Worm (Caenorhabditis elegans) whole organism, mixed stage, embryonic: ENCODE data around the gene K11E4.1.
A peak's percentile ranks its signal among the peaks of the same experiment; 100 is the strongest.

Experiments used
- M03D4.4 ChIP-seq: sonication (generic microtip); optimal IDR thresholded peaks from 2 replicates; lab custom pipeline; 2017; ENCODE audit warnings: mild to moderate bottlenecking, missing genetic modification characterization, missing compliant biosample characterization
- bed-3 ChIP-seq: fragments of 200-800 bp; sonication (Bioruptor generic); optimal IDR thresholded peaks from 3 replicates; lab custom pipeline; 2018; ENCODE audit warnings: mild to moderate bottlenecking, missing genetic modification characterization, moderate library complexity, missing compliant biosample characterization
- blmp-1 ChIP-seq: fragments of 150-350 bp; optimal IDR thresholded peaks from 2 replicates; lab custom pipeline; 2014; ENCODE audit warnings: missing biosample characterization, missing genetic modification characterization
- ceh-39 ChIP-seq: fragments of 150-350 bp; optimal IDR thresholded peaks from 2 replicates; lab custom pipeline; 2014; ENCODE audit warnings: missing biosample characterization, missing genetic modification characterization
- ceh-43 ChIP-seq: fragments of 200-800 bp; sonication (Bioruptor generic); optimal IDR thresholded peaks from 2 replicates; lab custom pipeline; 2018; ENCODE audit warnings: mild to moderate bottlenecking, missing genetic modification characterization, moderate library complexity, missing compliant biosample characterization
- ceh-83 ChIP-seq: fragments of 200-800 bp; sonication (Bioruptor generic); optimal IDR thresholded peaks from 2 replicates; lab custom pipeline; 2018; ENCODE audit warnings: mild to moderate bottlenecking, missing genetic modification characterization, missing compliant biosample characterization
- ces-1 ChIP-seq: fragments of 150-350 bp; optimal IDR thresholded peaks from 2 replicates; lab custom pipeline; 2014; ENCODE audit warnings: missing biosample characterization, missing genetic modification reagents, missing genetic modification characterization
- cnd-1 ChIP-seq: fragments of 200-800 bp; sonication (Bioruptor generic); optimal IDR thresholded peaks from 2 replicates; lab custom pipeline; 2018; ENCODE audit warnings: mild to moderate bottlenecking, missing genetic modification characterization, missing compliant biosample characterization
- drap-1 ChIP-seq: fragments of 200-800 bp; sonication (Bioruptor generic); optimal IDR thresholded peaks from 3 replicates; lab custom pipeline; 2018; ENCODE audit warnings: mild to moderate bottlenecking, missing genetic modification characterization, missing compliant biosample characterization
- elt-1 ChIP-seq: sonication (generic microtip); optimal IDR thresholded peaks from 2 replicates; lab custom pipeline; 2017; ENCODE audit warnings: missing genetic modification characterization, mild to moderate bottlenecking, missing compliant biosample characterization, antibody characterized with exemption, moderate library complexity, borderline replicate concordance; ENCODE audit not compliant: insufficient read depth
- elt-3 ChIP-seq: fragments of 150-350 bp; optimal IDR thresholded peaks from 2 replicates; lab custom pipeline; 2014; ENCODE audit warnings: missing biosample characterization, missing genetic modification characterization
- flh-1 ChIP-seq: fragments of 200-800 bp; sonication (Bioruptor generic); optimal IDR thresholded peaks from 2 replicates; lab custom pipeline; 2018; ENCODE audit warnings: mild to moderate bottlenecking, missing genetic modification characterization, moderate library complexity, missing compliant biosample characterization
- ham-2 ChIP-seq: fragments of 200-800 bp; sonication (Bioruptor generic); optimal IDR thresholded peaks from 2 replicates; lab custom pipeline; 2018; ENCODE audit warnings: mild to moderate bottlenecking, missing genetic modification characterization, missing compliant biosample characterization
- hlh-1 ChIP-seq: fragments of 150-350 bp; optimal IDR thresholded peaks from 2 replicates; lab custom pipeline; 2014; ENCODE audit warnings: missing biosample characterization, missing genetic modification reagents, missing genetic modification characterization
- lin-13 ChIP-seq: fragments of 150-350 bp; optimal IDR thresholded peaks from 2 replicates; lab custom pipeline; 2014; ENCODE audit warnings: missing biosample characterization, missing genetic modification characterization
- lin-32 ChIP-seq: fragments of 200-800 bp; sonication (Bioruptor generic); optimal IDR thresholded peaks from 2 replicates; lab custom pipeline; 2018; ENCODE audit warnings: mild to moderate bottlenecking, missing genetic modification characterization, missing compliant biosample characterization
- lsy-2 ChIP-seq: fragments of 150-350 bp; optimal IDR thresholded peaks from 2 replicates; lab custom pipeline; 2014; ENCODE audit warnings: missing biosample characterization, missing genetic modification characterization
- mab-5 ChIP-seq: fragments of 150-350 bp; optimal IDR thresholded peaks from 2 replicates; lab custom pipeline; 2014; ENCODE audit warnings: missing biosample characterization, missing genetic modification characterization
- mep-1 ChIP-seq: fragments of 150-350 bp; optimal IDR thresholded peaks from 2 replicates; lab custom pipeline; 2017; ENCODE audit warnings: missing biosample characterization, missing genetic modification reagents, missing genetic modification characterization, inconsistent platforms
- mls-2 ChIP-seq: sonication (generic microtip); optimal IDR thresholded peaks from 2 replicates; lab custom pipeline; 2016; ENCODE audit warnings: mild to moderate bottlenecking, missing genetic modification characterization, moderate library complexity, missing compliant biosample characterization
- nhr-12 ChIP-seq: fragments of 150-350 bp; optimal IDR thresholded peaks from 2 replicates; lab custom pipeline; 2014; ENCODE audit warnings: missing biosample characterization, missing genetic modification characterization
- nhr-2 ChIP-seq: fragments of 150-350 bp; optimal IDR thresholded peaks from 2 replicates; lab custom pipeline; 2014; ENCODE audit warnings: missing biosample characterization, missing genetic modification characterization
- nhr-237 ChIP-seq: fragments of 150-350 bp; optimal IDR thresholded peaks from 2 replicates; lab custom pipeline; 2014; ENCODE audit warnings: missing biosample characterization, missing genetic modification characterization
- nhr-28 ChIP-seq: fragments of 150-350 bp; optimal IDR thresholded peaks from 2 replicates; lab custom pipeline; 2014; ENCODE audit warnings: missing biosample characterization, missing genetic modification characterization
- nhr-76 ChIP-seq: sonication (generic microtip); optimal IDR thresholded peaks from 2 replicates; lab custom pipeline; 2017; ENCODE audit warnings: missing biosample characterization, missing genetic modification characterization
- pha-4 ChIP-seq: fragments of 150-350 bp; optimal IDR thresholded peaks from 2 replicates; lab custom pipeline; 2018; ENCODE audit warnings: missing biosample characterization, missing genetic modification reagents, missing genetic modification characterization
- sem-2 ChIP-seq: fragments of 200-800 bp; sonication (Bioruptor generic); optimal IDR thresholded peaks from 2 replicates; lab custom pipeline; 2018; ENCODE audit warnings: mild to moderate bottlenecking, missing genetic modification characterization, missing compliant biosample characterization
- snpc-4 ChIP-seq: fragments of 150-350 bp; optimal IDR thresholded peaks from 2 replicates; lab custom pipeline; 2014; ENCODE audit warnings: missing biosample characterization, missing genetic modification characterization
- sptf-1 ChIP-seq: sonication (generic microtip); optimal IDR thresholded peaks from 2 replicates; lab custom pipeline; 2017; ENCODE audit warnings: mild to moderate bottlenecking, missing genetic modification characterization, moderate library complexity, missing compliant biosample characterization
- tbx-8 ChIP-seq: fragments of 200-800 bp; sonication (Bioruptor generic); optimal IDR thresholded peaks from 2 replicates; lab custom pipeline; 2018; ENCODE audit warnings: mild to moderate bottlenecking, missing genetic modification characterization, moderate library complexity, missing compliant biosample characterization
- unc-120 ChIP-seq: sonication (generic microtip); optimal IDR thresholded peaks from 2 replicates; lab custom pipeline; 2017; ENCODE audit warnings: missing genetic modification characterization, missing compliant biosample characterization; ENCODE audit not compliant: poor library complexity, severe bottlenecking
- unc-39 ChIP-seq: fragments of 150-350 bp; optimal IDR thresholded peaks from 2 replicates; lab custom pipeline; 2014; ENCODE audit warnings: missing biosample characterization, missing genetic modification characterization
- unc-62 ChIP-seq: fragments of 150-350 bp; optimal IDR thresholded peaks from 2 replicates; lab custom pipeline; 2014; ENCODE audit warnings: missing biosample characterization, missing genetic modification reagents, missing genetic modification characterization
- zip-8 ChIP-seq: fragments of 150-350 bp; optimal IDR thresholded peaks from 2 replicates; lab custom pipeline; 2014; ENCODE audit warnings: missing biosample characterization, missing genetic modification characterization
- ztf-11 ChIP-seq: fragments of 150-350 bp; optimal IDR thresholded peaks from 2 replicates; lab custom pipeline; 2014; ENCODE audit warnings: missing biosample characterization, missing genetic modification characterization

K11E4.1 gene

ce11 chrX:13713857-13714256 lies at the start of gene K11E4.1:
TSS of gene K11E4.1 (plus strand) at chrX:13714157.
- no peak for TF ChIP-seq snpc-4 (tag; lab: Kevin White, UChicago)
- TF ChIP-seq flh-1 (GFP tag; lab: Kevin White, UChicago), result no peak
- no peak for TF ChIP-seq cnd-1 (tag; lab: Kevin White, UChicago)
- no peak for TF ChIP-seq M03D4.4 (tag; lab: Kevin White, UChicago)
- no peak for TF ChIP-seq lin-32 (GFP tag; lab: Kevin White, UChicago)
- TF ChIP-seq sem-2, result no peak
- no peak for TF ChIP-seq ceh-83 (GFP tag; lab: Kevin White, UChicago)
- TF ChIP-seq nhr-76 (tag; lab: Kevin White, UChicago), result no peak
- TF ChIP-seq ham-2, result no peak
- no peak for TF ChIP-seq lin-13 (tag; lab: Kevin White, UChicago)
- no peak for TF ChIP-seq bed-3
- no peak for TF ChIP-seq unc-62
- no peak for TF ChIP-seq mep-1 (tag; lab: Kevin White, UChicago)
- no peak for TF ChIP-seq blmp-1 (tag; lab: Kevin White, UChicago)
- no peak for TF ChIP-seq lsy-2 (tag; lab: Kevin White, UChicago)
- TF ChIP-seq pha-4 (tag; lab: Kevin White, UChicago), result no peak
- no peak for TF ChIP-seq nhr-12 (tag; lab: Kevin White, UChicago)
- TF ChIP-seq elt-3, result no peak
- no peak for TF ChIP-seq hlh-1 (tag; lab: Kevin White, UChicago)

- TF ChIP-seq mab-5 (tag; lab: Kevin White, UChicago) (no peak), unc-62 (peak; percentile 76), nhr-12 (tag; lab: Kevin White, UChicago) (peak; percentile 93), ceh-83 (GFP tag; lab: Kevin White, UChicago) (peak; percentile 99), snpc-4 (tag; lab: Kevin White, UChicago) (no peak), unc-120 (peak; percentile 99), ceh-39 (tag; lab: Kevin White, UChicago) (peak; percentile 55), cnd-1 (tag; lab: Kevin White, UChicago) (peak; percentile 99), mls-2 (tag; lab: Kevin White, UChicago) (peak; percentile 100), drap-1 (GFP tag; lab: Kevin White, UChicago) (peak; percentile 100), ham-2 (peak; percentile 97), unc-39 (peak; percentile 97), elt-1 (tag; lab: Kevin White, UChicago) (peak; percentile 37), sem-2 (peak; percentile 97), bed-3 (peak; percentile 97), nhr-28 (peak; percentile 88), lin-32 (GFP tag; lab: Kevin White, UChicago) (peak; percentile 99), ceh-43 (peak; percentile 97), ztf-11 (tag; lab: Kevin White, UChicago) (peak; percentile 81), sptf-1 (tag; lab: Kevin White, UChicago) (peak; percentile 99), M03D4.4 (tag; lab: Kevin White, UChicago) (peak; percentile 98), mep-1 (tag; lab: Kevin White, UChicago) (peak; percentile 88), pha-4 (tag; lab: Kevin White, UChicago) (peak; percentile 85), nhr-237 (tag; lab: Kevin White, UChicago) (peak; percentile 49), nhr-76 (tag; lab: Kevin White, UChicago) (peak; percentile 7), ces-1 (GFP tag; lab: Kevin White, UChicago) (peak; percentile 62), hlh-1 (tag; lab: Kevin White, UChicago) (peak; percentile 78), elt-3 (peak; percentile 75), zip-8 (tag; lab: Kevin White, UChicago) (peak; percentile 12), blmp-1 (tag; lab: Kevin White, UChicago) (peak; percentile 45), flh-1 (GFP tag; lab: Kevin White, UChicago) (peak; percentile 96), nhr-2 (tag; lab: Kevin White, UChicago) (peak; percentile 44), lin-13 (tag; lab: Kevin White, UChicago) (peak; percentile 76), tbx-8 (peak; percentile 98), lsy-2 (tag; lab: Kevin White, UChicago) (peak; percentile 34)
Observed at ce11 chrX:13665447-13665846, 48.5 kb upstream of the K11E4.1 start.

- TF ChIP-seq nhr-76 (tag; lab: Kevin White, UChicago), result no peak
- no peak for TF ChIP-seq hlh-1 (tag; lab: Kevin White, UChicago)
- no peak for TF ChIP-seq lin-13 (tag; lab: Kevin White, UChicago)
- no peak for TF ChIP-seq zip-8 (tag; lab: Kevin White, UChicago)
- TF ChIP-seq unc-62, result no peak
- TF ChIP-seq nhr-237 (tag; lab: Kevin White, UChicago), result no peak
- no peak for TF ChIP-seq nhr-12 (tag; lab: Kevin White, UChicago)
- TF ChIP-seq snpc-4 (tag; lab: Kevin White, UChicago), result no peak
- TF ChIP-seq ceh-43, result no peak
- no peak for TF ChIP-seq M03D4.4 (tag; lab: Kevin White, UChicago)
- TF ChIP-seq lsy-2 (tag; lab: Kevin White, UChicago), result no peak
- TF ChIP-seq unc-39, result no peak
- TF ChIP-seq bed-3, result no peak
- no peak for TF ChIP-seq mab-5 (tag; lab: Kevin White, UChicago)
- no peak for TF ChIP-seq mep-1 (tag; lab: Kevin White, UChicago)
- no peak for TF ChIP-seq ceh-83 (GFP tag; lab: Kevin White, UChicago)
- TF ChIP-seq nhr-2 (tag; lab: Kevin White, UChicago), result no peak
Observed at ce11 chrX:13666864-13667263, 47.1 kb upstream of the K11E4.1 start.
